Fruit fly (Drosophila melanogaster) Kc167 (cell line): ENCODE measurements around the gene robo3.

Source experiments
- Sin3A ChIP-seq: fragments of >200 bp; optimal IDR thresholded peaks from 2 replicates; lab custom pipeline; 2018; ENCODE audit warnings: missing external identifiers
- insv ChIP-seq: fragments of >200 bp; optimal IDR thresholded peaks from 3 replicates; lab custom pipeline; 2018; ENCODE audit warnings: missing external identifiers
- psq ChIP-seq: fragments of >200 bp; optimal IDR thresholded peaks from 2 replicates; lab custom pipeline; 2017; ENCODE audit warnings: missing external identifiers
- ttk ChIP-seq: sonication (Bioruptor generic); optimal IDR thresholded peaks from 2 replicates; lab custom pipeline; 2017; ENCODE audit warnings: missing external identifiers

DNA sequence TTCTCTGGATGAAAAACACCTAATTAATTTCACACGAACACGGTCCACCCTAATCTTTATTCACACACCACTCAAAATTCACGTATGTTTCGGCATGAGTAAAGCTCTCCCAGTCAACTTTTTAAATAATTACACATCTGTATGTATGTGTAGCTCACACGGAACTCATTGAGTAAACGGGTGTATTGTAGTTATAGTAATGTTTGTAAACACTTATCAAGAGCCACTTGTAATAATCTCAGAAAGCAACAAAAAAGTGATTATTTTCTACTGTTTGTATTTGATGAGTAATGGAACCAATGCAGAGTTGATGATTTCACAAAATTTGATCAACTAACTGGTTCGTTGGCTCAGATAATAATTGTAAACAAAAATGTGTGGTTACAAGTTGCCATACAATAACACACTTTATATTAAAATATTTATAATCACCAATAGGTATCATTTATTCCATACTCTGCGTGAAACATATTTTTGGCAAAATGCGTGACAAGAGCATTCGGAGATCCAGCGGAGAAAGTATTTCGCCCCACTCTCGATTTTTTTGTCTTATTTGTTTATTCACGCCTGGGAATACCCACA lies 38.2 kb upstream of the robo3 start:
- no peak for TF ChIP-seq ttk (lab: Kevin White, UChicago)
- no peak for TF ChIP-seq Sin3A
- no peak for TF ChIP-seq psq (lab: Kevin White, UChicago)
- TF ChIP-seq insv (lab: Kevin White, UChicago) = no peak
